Worm (Caenorhabditis elegans) whole organism, L1 larva: Measurements from ENCODE around the gene snf-9.

Experiments
- ama-1 ChIP-seq: fragments of 150-350 bp; optimal IDR thresholded peaks from 2 replicates; lab custom pipeline; 2014
- egl-13 ChIP-seq: sonication (generic microtip); optimal IDR thresholded peaks from 2 replicates; lab custom pipeline; 2016; ENCODE audit warnings: missing genotype, missing genetic modification reagents, missing genetic modification characterization, missing compliant biosample characterization
- lsy-2 ChIP-seq, 2 experiments: fragments of 150-350 bp; optimal IDR thresholded peaks; 2 replicates each; lab custom pipeline; 2014; ENCODE audit warnings: missing biosample characterization in 2 of 2, missing genetic modification characterization in 2 of 2
- nhr-11 ChIP-seq: fragments of 150-350 bp; optimal IDR thresholded peaks from 2 replicates; lab custom pipeline; 2014; ENCODE audit warnings: missing biosample characterization, missing genetic modification characterization
- nhr-77 ChIP-seq: fragments of 150-350 bp; optimal IDR thresholded peaks from 2 replicates; lab custom pipeline; 2014; ENCODE audit warnings: missing biosample characterization, missing genetic modification characterization
- pag-3 ChIP-seq: sonication (generic microtip); optimal IDR thresholded peaks from 2 replicates; lab custom pipeline; 2017; ENCODE audit warnings: missing genetic modification characterization, mild to moderate bottlenecking, missing compliant biosample characterization, antibody characterized with exemption, borderline replicate concordance; ENCODE audit not compliant: insufficient read depth
- tbx-2 ChIP-seq: sonication (generic microtip); optimal IDR thresholded peaks from 2 replicates; lab custom pipeline; 2016; ENCODE audit warnings: missing genetic modification characterization, missing compliant biosample characterization
- unc-62 ChIP-seq: fragments of 150-350 bp; optimal IDR thresholded peaks from 2 replicates; lab custom pipeline; 2014; ENCODE audit warnings: missing biosample characterization, missing genetic modification reagents, missing genetic modification characterization
- unc-98 ChIP-seq: fragments of 200-800 bp; sonication (Bioruptor generic); IDR thresholded peaks from 2 replicates; pipeline ENCODE4 v1.3.6; 2022; ENCODE audit warnings: missing genetic modification characterization, missing compliant biosample characterization

DNA sequence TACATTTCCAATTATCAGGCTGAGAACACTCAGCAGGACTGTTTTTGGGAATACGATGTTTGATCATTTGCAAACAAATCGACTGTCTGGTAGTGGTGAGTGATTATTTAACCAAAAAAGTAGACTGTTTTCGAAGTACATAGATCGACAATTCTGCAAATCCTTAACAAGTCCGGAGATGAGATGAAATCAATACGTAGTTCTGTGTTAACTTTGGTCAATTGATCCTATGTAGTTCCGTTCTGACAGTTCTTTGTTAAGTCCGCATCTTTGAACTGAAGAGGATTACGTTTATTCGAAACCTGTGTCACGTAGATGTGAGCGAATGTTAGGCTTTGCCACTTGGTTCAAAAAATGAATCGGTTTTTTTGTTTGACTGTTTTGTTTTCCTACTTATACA lies 39.6 kb downstream of the snf-9 start, which contains the start of gene clec-199:
- TF ChIP-seq tbx-2 (no peak), nhr-11 (no peak), unc-62 (GFP tag; lab: Kevin White, UChicago) (no peak), unc-98 (GFP tag; lab: Robert Waterston, UW) (no peak), lsy-2 (tag; optimal IDR thresholded peaks at IDR 0.05; lab: Kevin White, UChicago) (no peak), pag-3 (tag; lab: Kevin White, UChicago) (no peak), egl-13 (tag; lab: Kevin White, UChicago) (no peak), ama-1 (lab: Kevin White, UChicago) (no peak), nhr-77 (tag; lab: Kevin White, UChicago) (no peak)
